Fruit fly (Drosophila melanogaster) whole organism, embryonic: ENCODE data around the gene galectin.

Experiments
- Asciz ChIP-seq: fragments of 200-800 bp; sonication (Bioruptor generic); optimal IDR thresholded peaks from 2 replicates; lab custom pipeline; 2017; ENCODE audit warnings: missing biosample characterization, mild to moderate bottlenecking, missing genetic modification characterization, missing genetic modification reagents
- Awh ChIP-seq: fragments of 200-800 bp; sonication (Bioruptor generic); IDR thresholded peaks from 2 replicates; pipeline ENCODE4, ENCODE4 v1.3.6; 2022; ENCODE audit warnings: missing biosample characterization, missing genetic modification characterization
- CG10209 ChIP-seq: fragments of 200-800 bp; sonication (Bioruptor generic); optimal IDR thresholded peaks from 3 replicates; lab custom pipeline; 2017; ENCODE audit warnings: missing biosample characterization, mild to moderate bottlenecking, missing genetic modification characterization, missing genetic modification reagents
- CG11560 ChIP-seq: fragments of 200-800 bp; sonication (Bioruptor generic); IDR thresholded peaks from 3 replicates; pipeline ENCODE4 v1.3.6; 2022; ENCODE audit warnings: missing biosample characterization, missing genetic modification characterization
- CG1233 ChIP-seq: fragments of 200-800 bp; sonication (Bioruptor generic); optimal IDR thresholded peaks from 4 replicates; lab custom pipeline; 2018; ENCODE audit warnings: missing biosample characterization, mild to moderate bottlenecking, missing genetic modification characterization
- CG12744 ChIP-seq: fragments of 200-800 bp; sonication (Bioruptor generic); optimal IDR thresholded peaks from 2 replicates; lab custom pipeline; 2016; ENCODE audit warnings: missing biosample characterization, missing genetic modification characterization
- CG12769 ChIP-seq: fragments of 200-800 bp; sonication (Bioruptor generic); optimal IDR thresholded peaks from 2 replicates; lab custom pipeline; 2019; ENCODE audit warnings: missing biosample characterization, mild to moderate bottlenecking, missing genetic modification characterization, moderate library complexity
- CG13775 ChIP-seq: fragments of 200-800 bp; sonication (Bioruptor generic); optimal IDR thresholded peaks from 3 replicates; lab custom pipeline; 2017; ENCODE audit warnings: missing biosample characterization, mild to moderate bottlenecking, missing genetic modification characterization
- CG15073 ChIP-seq: fragments of 200-800 bp; sonication (Bioruptor generic); optimal IDR thresholded peaks from 2 replicates; lab custom pipeline; 2016; ENCODE audit warnings: missing biosample characterization, missing genetic modification characterization
- CG1529 ChIP-seq: fragments of 200-800 bp; sonication (Bioruptor generic); optimal IDR thresholded peaks from 3 replicates; lab custom pipeline; 2018; ENCODE audit warnings: missing biosample characterization, missing genetic modification characterization
- CG17359 ChIP-seq: fragments of 200-800 bp; sonication (Bioruptor generic); optimal IDR thresholded peaks from 3 replicates; lab custom pipeline; 2018; ENCODE audit warnings: missing biosample characterization, mild to moderate bottlenecking, missing genetic modification characterization, moderate library complexity
- CG17802 ChIP-seq: fragments of 200-800 bp; sonication (Bioruptor generic); optimal IDR thresholded peaks from 2 replicates; lab custom pipeline; 2018; ENCODE audit warnings: missing biosample characterization, mild to moderate bottlenecking, missing genetic modification characterization, moderate library complexity
- CG32767 ChIP-seq: fragments of 200-800 bp; sonication (Bioruptor generic); IDR thresholded peaks from 2 replicates; pipeline ENCODE4 v1.3.6; 2022; ENCODE audit warnings: missing biosample characterization, missing genetic modification characterization
- CG33213 ChIP-seq: fragments of 200-800 bp; sonication (Bioruptor generic); optimal IDR thresholded peaks from 3 replicates; lab custom pipeline; 2016; ENCODE audit warnings: missing biosample characterization, missing genetic modification characterization
- CG33557 ChIP-seq: fragments of 200-800 bp; sonication (Bioruptor generic); optimal IDR thresholded peaks from 2 replicates; lab custom pipeline; 2019; ENCODE audit warnings: missing biosample characterization, mild to moderate bottlenecking, missing genetic modification characterization, moderate library complexity
- CG34376 ChIP-seq: fragments of 200-800 bp; sonication (Bioruptor generic); optimal IDR thresholded peaks from 2 replicates; lab custom pipeline; 2018; ENCODE audit warnings: missing biosample characterization, mild to moderate bottlenecking, missing genetic modification characterization
- CG5180 ChIP-seq: fragments of 200-800 bp; sonication (Bioruptor generic); optimal IDR thresholded peaks from 3 replicates; lab custom pipeline; 2017; ENCODE audit warnings: missing biosample characterization, missing genetic modification characterization, mild to moderate bottlenecking, moderate library complexity, missing genetic modification reagents
- CG6272 ChIP-seq: fragments of 200-800 bp; sonication (Bioruptor generic); IDR thresholded peaks from 2 replicates; pipeline ENCODE4 v1.3.6; 2022; ENCODE audit warnings: missing biosample characterization, missing genetic modification characterization
- CG8359 ChIP-seq: fragments of 200-800 bp; sonication (Bioruptor generic); optimal IDR thresholded peaks from 2 replicates; lab custom pipeline; 2017; ENCODE audit warnings: missing biosample characterization, mild to moderate bottlenecking, missing genetic modification characterization, borderline replicate concordance
- D19B ChIP-seq: fragments of 200-800 bp; sonication (Bioruptor generic); optimal IDR thresholded peaks from 2 replicates; lab custom pipeline; 2017; ENCODE audit warnings: missing biosample characterization, mild to moderate bottlenecking, missing genetic modification characterization
- HHEX ChIP-seq: fragments of 200-800 bp; sonication (Bioruptor generic); optimal IDR thresholded peaks from 3 replicates; lab custom pipeline; 2017; ENCODE audit warnings: missing biosample characterization, mild to moderate bottlenecking, missing genetic modification characterization, missing genetic modification reagents
- Hey ChIP-seq: fragments of 200-800 bp; sonication (Bioruptor generic); optimal IDR thresholded peaks from 3 replicates; lab custom pipeline; 2018; ENCODE audit warnings: missing biosample characterization, mild to moderate bottlenecking, missing genetic modification characterization
- Lpt ChIP-seq: fragments of >200 bp; optimal IDR thresholded peaks from 2 replicates; lab custom pipeline; 2018; ENCODE audit warnings: missing biosample characterization, missing genetic modification characterization
- MESR4 ChIP-seq: fragments of 200-800 bp; sonication (Bioruptor generic); optimal IDR thresholded peaks from 2 replicates; lab custom pipeline; 2018; ENCODE audit warnings: missing biosample characterization, mild to moderate bottlenecking, missing genetic modification characterization, moderate library complexity
- Med ChIP-seq: fragments of 200-800 bp; sonication (Bioruptor generic); peaks from one replicate; lab custom pipeline; 2016; ENCODE audit warnings: missing biosample characterization, missing genetic modification characterization, mild to moderate bottlenecking, inconsistent platforms, moderate library complexity
- Neu2 ChIP-seq: fragments of 200-800 bp; sonication (Bioruptor generic); optimal IDR thresholded peaks from 3 replicates; lab custom pipeline; 2016; ENCODE audit warnings: missing biosample characterization, missing genetic modification characterization, borderline replicate concordance
- PHDP ChIP-seq: fragments of 200-800 bp; sonication (Bioruptor generic); optimal IDR thresholded peaks from 3 replicates; lab custom pipeline; 2018; ENCODE audit warnings: missing biosample characterization, mild to moderate bottlenecking, missing genetic modification characterization, moderate library complexity
- Sox100B ChIP-seq: fragments of 200-800 bp; sonication (Bioruptor generic); optimal IDR thresholded peaks from 3 replicates; lab custom pipeline; 2018; ENCODE audit warnings: missing biosample characterization, mild to moderate bottlenecking, missing genetic modification characterization
- bab2 ChIP-seq: fragments of 200-800 bp; sonication (Bioruptor generic); optimal IDR thresholded peaks from 2 replicates; lab custom pipeline; 2016; ENCODE audit warnings: missing biosample characterization, missing genetic modification characterization
- corto ChIP-seq: fragments of 200-800 bp; sonication (Bioruptor generic); optimal IDR thresholded peaks from 2 replicates; lab custom pipeline; 2016; ENCODE audit warnings: missing biosample characterization, mild to moderate bottlenecking, missing genetic modification characterization, moderate library complexity
- dpn ChIP-seq, 2 experiments: fragments of 200-800 bp; sonication (Bioruptor generic); optimal IDR thresholded peaks; 3 replicates each; lab custom pipeline; 2016; ENCODE audit warnings: missing biosample characterization in 2 of 2, missing genetic modification characterization in 2 of 2
- eve ChIP-seq, 2 experiments: fragments of >200 bp; optimal IDR thresholded peaks; 2 replicates each; lab custom pipeline; 2017; ENCODE audit warnings: missing biosample characterization in 2 of 2, missing genetic modification characterization in 2 of 2
- exex ChIP-seq: fragments of 200-800 bp; sonication (Bioruptor generic); optimal IDR thresholded peaks from 4 replicates; lab custom pipeline; 2018; ENCODE audit warnings: missing biosample characterization, mild to moderate bottlenecking, missing genetic modification characterization, moderate library complexity
- eyg ChIP-seq: fragments of 200-800 bp; sonication (Bioruptor generic); optimal IDR thresholded peaks from 3 replicates; lab custom pipeline; 2016; ENCODE audit warnings: missing biosample characterization, missing genetic modification characterization
- fd64A ChIP-seq: fragments of 200-800 bp; sonication (Bioruptor generic); optimal IDR thresholded peaks from 3 replicates; lab custom pipeline; 2018; ENCODE audit warnings: missing biosample characterization, mild to moderate bottlenecking, missing genetic modification characterization
- gem ChIP-seq: fragments of 200-800 bp; sonication (Bioruptor generic); optimal IDR thresholded peaks from 2 replicates; lab custom pipeline; 2019; ENCODE audit warnings: missing biosample characterization, mild to moderate bottlenecking, missing genetic modification characterization, moderate library complexity
- gro ChIP-seq: fragments of 200-800 bp; sonication (Bioruptor generic); optimal IDR thresholded peaks from 2 replicates; lab custom pipeline; 2016; ENCODE audit warnings: missing biosample characterization, missing genetic modification characterization
- hb ChIP-seq: fragments of 200-800 bp; sonication (Bioruptor generic); IDR thresholded peaks from 3 replicates; pipeline ENCODE4 v1.3.6; 2022; ENCODE audit warnings: missing biosample characterization, missing genetic modification characterization; ENCODE audit not compliant: partially characterized antibody
- jumu ChIP-seq: fragments of 200-800 bp; sonication (Bioruptor generic); optimal IDR thresholded peaks from 3 replicates; lab custom pipeline; 2016; ENCODE audit warnings: missing biosample characterization, missing genetic modification characterization
- kay ChIP-seq: fragments of 200-800 bp; sonication (Bioruptor generic); optimal IDR thresholded peaks from 2 replicates; lab custom pipeline; 2016; ENCODE audit warnings: missing biosample characterization, missing genetic modification characterization
- mirr ChIP-seq: fragments of 200-800 bp; sonication (Bioruptor generic); optimal IDR thresholded peaks from 3 replicates; lab custom pipeline; 2018; ENCODE audit warnings: missing biosample characterization, mild to moderate bottlenecking, missing genetic modification characterization
- otp ChIP-seq: fragments of 200-800 bp; sonication (Bioruptor generic); IDR thresholded peaks from 3 replicates; pipeline ENCODE4, ENCODE4 v1.3.6; 2022; ENCODE audit warnings: missing biosample characterization, missing genetic modification characterization
- pfk ChIP-seq: fragments of 200-800 bp; sonication (Bioruptor generic); optimal IDR thresholded peaks from 2 replicates; lab custom pipeline; 2018; ENCODE audit warnings: missing biosample characterization, mild to moderate bottlenecking, missing genetic modification characterization, moderate library complexity
- scrt ChIP-seq: fragments of 200-800 bp; sonication (Bioruptor generic); optimal IDR thresholded peaks from 2 replicates; lab custom pipeline; 2018; ENCODE audit warnings: missing biosample characterization, mild to moderate bottlenecking, missing genetic modification characterization, moderate library complexity
- sisA ChIP-seq: fragments of 200-800 bp; sonication (Bioruptor generic); IDR thresholded peaks from 2 replicates; pipeline ENCODE4 v1.3.6; 2022; ENCODE audit warnings: missing biosample characterization, missing genetic modification characterization
- tna ChIP-seq: fragments of 200-800 bp; sonication (Bioruptor generic); IDR thresholded peaks from 2 replicates; pipeline ENCODE4 v1.3.6; 2022; ENCODE audit warnings: missing biosample characterization, missing genetic modification characterization; ENCODE audit not compliant: partially characterized antibody
- tx ChIP-seq: fragments of 200-800 bp; sonication (Bioruptor generic); optimal IDR thresholded peaks from 2 replicates; lab custom pipeline; 2016; ENCODE audit warnings: missing biosample characterization, missing genetic modification characterization
- vfl ChIP-seq: fragments of 200-800 bp; sonication (Bioruptor generic); optimal IDR thresholded peaks from 2 replicates; lab custom pipeline; 2016; ENCODE audit warnings: missing biosample characterization, missing genetic modification characterization

galectin gene

DNA sequence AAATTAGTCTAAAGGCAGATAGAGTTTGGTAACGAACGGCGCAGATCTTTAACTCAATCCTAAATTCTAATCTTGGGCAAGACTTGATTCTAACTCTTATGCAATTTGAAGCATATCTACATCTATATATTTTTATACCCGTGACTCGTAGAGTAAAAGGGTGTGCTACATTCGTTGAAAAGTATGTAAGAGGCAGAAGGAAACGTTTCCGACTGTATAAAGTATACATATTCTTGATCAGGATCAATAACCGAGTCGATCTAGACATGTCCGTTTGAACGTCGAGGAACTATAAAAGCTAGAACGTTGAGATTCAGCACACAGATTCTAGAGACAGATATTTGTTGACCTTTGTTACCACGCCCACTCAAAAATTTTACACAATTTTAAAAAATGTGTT lies 44.8 kb downstream of the galectin start, which contains the start of gene CG13694:
Gene CG13694 (minus strand): TSS at position 101 of the 400 bp plus-strand sequence.
- TF ChIP-seq sisA (GFP tag; lab: Robert Waterston, UW) (no peak), CG13775 (GFP tag; lab: Kevin White, UChicago) (no peak), CG17802 (tag; lab: Kevin White, UChicago) (no peak)

- TF ChIP-seq CG33557 (GFP tag; lab: Kevin White, UChicago): peak; percentile 13
- peak; percentile 16 for TF ChIP-seq CG34376 (GFP tag; lab: Kevin White, UChicago)
- no peak for TF ChIP-seq CG13775 (GFP tag; lab: Kevin White, UChicago)
- no peak for TF ChIP-seq gro (GFP tag; lab: Kevin White, UChicago)
- no peak for TF ChIP-seq kay
- peak; percentile 44 for TF ChIP-seq Asciz (GFP tag; lab: Kevin White, UChicago)
- no peak for TF ChIP-seq vfl
- TF ChIP-seq Hey (tag; lab: Kevin White, UChicago): peak; percentile 13
- no peak for TF ChIP-seq D19B (GFP tag; lab: Kevin White, UChicago)
- TF ChIP-seq Awh (GFP tag; lab: Robert Waterston, UW): peak; percentile 49; the same call in 1 of the 2 replicates
- no peak for TF ChIP-seq scrt
- peak; percentile 11 for TF ChIP-seq exex (tag; lab: Kevin White, UChicago)
- TF ChIP-seq CG6272 (GFP tag; lab: Robert Waterston, UW): no peak
- no peak for TF ChIP-seq MESR4 (GFP tag; lab: Kevin White, UChicago)
- TF ChIP-seq CG11560 (tag; lab: Robert Waterston, UW): no peak
- peak in 1 of 2 experiments; percentile 45 for TF ChIP-seq eve (GFP tag; optimal IDR thresholded peaks at IDR 0.05; lab: Kevin White, UChicago)
- TF ChIP-seq Sox100B (GFP tag; lab: Kevin White, UChicago): peak; percentile 38
- TF ChIP-seq jumu (GFP tag; lab: Kevin White, UChicago): no peak
- TF ChIP-seq fd64A (GFP tag; lab: Kevin White, UChicago): peak; percentile 57
- TF ChIP-seq CG12744 (GFP tag; lab: Kevin White, UChicago): no peak
- no peak for TF ChIP-seq tna
- TF ChIP-seq CG32767 (GFP tag; lab: Robert Waterston, UW): 0 out of 2 replicates have a peak, but pooled peaks have one; percentile 29
- no peak for TF ChIP-seq CG17802 (tag; lab: Kevin White, UChicago)
- TF ChIP-seq Neu2: no peak
- peak; percentile 9 for TF ChIP-seq gem (tag; lab: Kevin White, UChicago)
- no peak for TF ChIP-seq CG8359 (GFP tag; lab: Kevin White, UChicago)
- peak; percentile 19 for TF ChIP-seq CG33213 (GFP tag; lab: Kevin White, UChicago)
- no peak for TF ChIP-seq eyg (GFP tag; lab: Kevin White, UChicago)
- TF ChIP-seq hb (GFP tag; lab: Robert Waterston, UW): no peak
- peak; percentile 70 for TF ChIP-seq mirr (GFP tag; lab: Kevin White, UChicago)
- TF ChIP-seq CG10209 (GFP tag; lab: Kevin White, UChicago): peak; percentile 19
- no peak for TF ChIP-seq bab2 (GFP tag; lab: Kevin White, UChicago)
- TF ChIP-seq HHEX (GFP tag; lab: Kevin White, UChicago): peak; percentile 61
- TF ChIP-seq Lpt (GFP tag; lab: Kevin White, UChicago): no peak
- no peak for TF ChIP-seq CG1529 (GFP tag; lab: Kevin White, UChicago)
- TF ChIP-seq PHDP (tag; lab: Kevin White, UChicago): peak; percentile 27
- TF ChIP-seq tx (GFP tag; lab: Kevin White, UChicago): no peak
- peak; percentile 85 for TF ChIP-seq Med (GFP tag; lab: Kevin White, UChicago)
- TF ChIP-seq CG15073 (GFP tag; lab: Kevin White, UChicago): no peak
- TF ChIP-seq CG12769 (tag; lab: Kevin White, UChicago): peak; percentile 28
- TF ChIP-seq CG1233: peak; percentile 43
- TF ChIP-seq CG5180: peak; percentile 40
- TF ChIP-seq dpn (GFP tag; optimal IDR thresholded peaks at IDR 0.05; lab: Kevin White, UChicago): peak in 1 of 2 experiments; percentile 32
- no peak for TF ChIP-seq otp
- peak; percentile 32 for TF ChIP-seq pfk (GFP tag; lab: Kevin White, UChicago)
- TF ChIP-seq corto (GFP tag; lab: Kevin White, UChicago): no peak
- peak; percentile 61 for TF ChIP-seq CG17359 (tag; lab: Kevin White, UChicago)
These were observed 46.2 kb downstream of the galectin start for dm6 chr2L:117750-118149.
